Fruit fly (Drosophila melanogaster): ENCODE data around the gene rg.

- TF ChIP-seq Snoo (tag; optimal IDR thresholded peaks at IDR 0.05) (peak; percentile 81), CG4496 (GFP tag; IDR thresholded peaks at IDR 0.05) (peak; percentile 88), CG13204 (GFP tag; optimal IDR thresholded peaks at IDR 0.05) (no peak), CG9948 (tag; optimal IDR thresholded peaks at IDR 0.05) (peak; percentile 49), Pif1B (GFP tag; optimal IDR thresholded peaks at IDR 0.05) (peak; percentile 82), CG32121 (GFP tag; IDR thresholded peaks at IDR 0.05) (peak; percentile 89), EcR (GFP tag; optimal IDR thresholded peaks at IDR 0.05) (no peak), CG34367 (tag; optimal IDR thresholded peaks at IDR 0.05) (peak; percentile 37)
Observed at dm6 chrX:5041525-5042454, 43.8 kb upstream of the rg start.
